Fruit fly (Drosophila melanogaster) Kc167 (cell line): ENCODE data around the gene CG12992.

Experiments
- h ChIP-seq: fragments of >200 bp; optimal IDR thresholded peaks from 3 replicates; lab custom pipeline; 2018; ENCODE audit warnings: missing external identifiers
- ttk ChIP-seq: sonication (Bioruptor generic); optimal IDR thresholded peaks from 2 replicates; lab custom pipeline; 2017; ENCODE audit warnings: missing external identifiers

DNA sequence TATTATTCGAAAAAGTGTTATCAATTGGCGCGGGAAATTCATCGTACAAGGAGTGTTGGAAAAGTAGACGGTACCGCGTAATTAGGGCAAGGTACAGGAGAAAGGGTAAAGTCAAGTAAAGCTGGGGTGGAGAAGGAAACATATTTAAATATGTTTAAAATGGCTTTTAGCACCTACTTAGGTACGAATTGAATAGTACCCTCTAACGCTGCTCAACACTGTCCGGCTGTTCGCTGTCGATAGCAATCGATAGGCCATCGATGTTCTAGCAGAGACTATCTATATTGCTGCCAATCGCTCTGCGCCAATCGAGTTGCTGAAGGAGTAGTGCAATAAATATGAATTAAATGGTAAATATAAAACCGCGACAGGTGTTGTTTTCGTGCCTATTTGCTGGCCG is 10.7 kb downstream of the CG12992 start, which contains the start of gene X11L:
- TF ChIP-seq ttk (lab: Kevin White, UChicago) (no peak), h (no peak)
